Worm (Caenorhabditis elegans) whole organism, dauer: ENCODE data around the gene ccr-4.

Experiments
- unc-62 ChIP-seq: sonication (generic microtip); optimal IDR thresholded peaks from 2 replicates; lab custom pipeline; 2017; ENCODE audit warnings: missing biosample characterization, missing genetic modification reagents, missing genetic modification characterization

Gene ccr-4

DNA sequence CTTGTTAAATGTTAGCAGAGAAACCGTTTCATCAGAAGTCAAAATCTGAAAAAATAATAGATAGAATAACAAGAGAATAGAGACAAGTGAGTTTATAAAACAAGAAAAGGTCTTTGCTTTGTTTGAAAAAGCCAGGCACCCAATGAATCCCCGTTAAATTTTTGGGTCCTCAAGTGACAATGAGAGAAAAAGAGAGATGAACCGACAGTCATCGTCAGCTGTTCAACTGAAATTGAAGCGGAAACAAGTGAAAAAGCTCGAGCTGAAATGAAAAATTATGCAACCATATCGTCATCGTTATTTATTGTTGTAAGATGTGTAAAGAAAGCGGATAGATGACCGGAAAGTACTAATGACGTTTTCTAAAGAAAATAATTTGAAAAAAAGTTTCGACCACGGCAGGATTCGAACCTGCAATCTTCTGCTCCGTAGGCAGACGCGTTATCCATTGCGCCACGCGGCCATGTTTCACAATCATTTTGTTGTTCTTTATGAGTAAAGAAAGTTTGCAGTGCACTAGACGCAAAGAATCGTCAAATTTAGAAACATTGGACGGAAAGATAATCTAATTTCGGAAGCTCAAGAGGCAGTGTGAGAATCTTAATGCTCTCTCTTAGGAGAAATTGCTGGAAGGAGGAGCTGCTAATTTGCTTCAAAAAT, 56.3 kb downstream of the ccr-4 start, which contains the start of gene F08G5.3:
Gene F08G5.3, minus strand, starts transcription at position 51 of the 660 bp plus-strand sequence.
- TF ChIP-seq unc-62 = no peak

- TF ChIP-seq unc-62 = no peak
These were observed 57.9 kb downstream of the ccr-4 start for ce11 chrIV:12419291-12419690.

- no peak for TF ChIP-seq unc-62
These were observed 59.1 kb downstream of the ccr-4 start, which contains the start of gene ugt-65 for ce11 chrIV:12420455-12420854. ugt-65 (plus strand) TSS chrIV:12420683.
